Fruit fly (Drosophila melanogaster) whole organism, prepupa: ENCODE measurements around the gene p24-1.

Experiments
- CG16779 ChIP-seq: fragments of 200-800 bp; sonication (Bioruptor generic); optimal IDR thresholded peaks from 3 replicates; lab custom pipeline; 2017; ENCODE audit warnings: missing biosample characterization, mild to moderate bottlenecking, missing genetic modification characterization
- CG6163 ChIP-seq: fragments of 200-800 bp; sonication (Bioruptor generic); IDR thresholded peaks from 3 replicates; pipeline ENCODE4 v1.3.6; 2022; ENCODE audit warnings: missing biosample characterization, missing genetic modification characterization
- CG6792 ChIP-seq: fragments of 200-800 bp; sonication (Bioruptor generic); optimal IDR thresholded peaks from 3 replicates; lab custom pipeline; 2016; ENCODE audit warnings: missing biosample characterization, missing genetic modification characterization
- CG8632 ChIP-seq: fragments of 200-800 bp; sonication (Bioruptor generic); optimal IDR thresholded peaks from 3 replicates; lab custom pipeline; 2016; ENCODE audit warnings: missing biosample characterization, missing genetic modification characterization
- Lpt ChIP-seq: fragments of 200-800 bp; sonication (Bioruptor generic); optimal IDR thresholded peaks from 3 replicates; lab custom pipeline; 2016; ENCODE audit warnings: missing biosample characterization, missing genetic modification characterization
- Met ChIP-seq: fragments of 200-800 bp; sonication (Bioruptor generic); optimal IDR thresholded peaks from 3 replicates; lab custom pipeline; 2016; ENCODE audit warnings: missing biosample characterization, missing genetic modification characterization
- Smox ChIP-seq: fragments of 200-800 bp; sonication (Bioruptor generic); optimal IDR thresholded peaks from 3 replicates; lab custom pipeline; 2016; ENCODE audit warnings: missing biosample characterization, missing genetic modification characterization
- esn ChIP-seq: fragments of 200-800 bp; sonication (Bioruptor generic); optimal IDR thresholded peaks from 2 replicates; lab custom pipeline; 2016; ENCODE audit warnings: missing biosample characterization, mild to moderate bottlenecking, missing genetic modification characterization, moderate library complexity
- net ChIP-seq: fragments of 200-800 bp; sonication (Bioruptor generic); optimal IDR thresholded peaks from 3 replicates; lab custom pipeline; 2016; ENCODE audit warnings: missing biosample characterization, missing genetic modification characterization
- spab ChIP-seq: fragments of 200-800 bp; sonication (Bioruptor generic); optimal IDR thresholded peaks from 2 replicates; lab custom pipeline; 2017; ENCODE audit warnings: missing biosample characterization, mild to moderate bottlenecking, missing genetic modification characterization, missing genetic modification reagents

DNA sequence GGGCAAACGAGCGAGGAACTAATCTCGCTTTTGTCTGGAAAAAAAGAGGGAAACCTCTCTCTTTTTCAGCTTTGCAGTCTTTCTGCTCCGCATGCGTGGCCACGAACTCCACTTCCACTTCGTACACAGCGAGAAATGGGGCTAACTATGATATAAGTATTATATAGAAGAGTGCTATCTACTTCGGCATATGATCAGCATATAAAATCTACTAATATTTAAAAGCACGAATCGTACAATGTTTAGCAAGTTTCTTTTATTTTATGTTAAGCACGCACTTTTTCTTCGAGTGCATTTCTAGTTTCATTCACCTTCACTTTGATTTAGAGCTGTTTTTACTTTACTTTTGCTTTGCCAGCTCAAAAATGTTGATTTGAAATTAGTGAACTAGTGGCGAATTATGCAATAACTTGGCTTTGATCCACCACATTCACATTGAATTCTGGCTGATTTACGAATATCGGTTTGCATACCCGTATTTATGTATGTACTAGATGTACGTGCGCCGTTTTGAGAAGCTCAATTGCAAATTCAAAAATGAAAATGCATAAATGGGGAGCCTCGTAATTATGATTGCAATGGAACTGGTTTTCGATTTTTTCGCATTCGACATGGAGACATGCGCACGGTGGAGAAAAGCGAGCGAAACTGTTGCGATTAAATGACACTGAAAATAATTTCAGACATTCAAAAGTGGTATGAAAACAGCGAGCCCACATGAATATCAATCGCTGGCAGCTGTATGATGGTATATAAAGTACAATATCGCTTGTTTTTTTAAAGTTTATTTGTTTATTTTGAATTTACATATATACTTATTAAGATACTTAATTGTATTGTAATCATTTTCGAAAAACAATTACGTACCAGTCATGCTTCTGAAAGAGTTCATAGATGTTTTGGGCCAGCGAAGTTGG, 5.5 kb upstream of the p24-1 start:
- TF ChIP-seq Smox (GFP tag; lab: Kevin White, UChicago) (peak; percentile 75), CG6792 (GFP tag; lab: Kevin White, UChicago) (peak; percentile 88), CG8632 (GFP tag; lab: Kevin White, UChicago) (peak; percentile 89), CG6163 (peak; percentile 98), Met (GFP tag; lab: Kevin White, UChicago) (peak; percentile 82), esn (GFP tag; lab: Kevin White, UChicago) (peak; percentile 86), spab (peak; percentile 85), net (peak; percentile 95), CG16779 (tag; lab: Kevin White, UChicago) (peak; percentile 89), Lpt (GFP tag; lab: Kevin White, UChicago) (peak; percentile 93)
